Fruit fly (Drosophila melanogaster): Measurements from ENCODE around the gene ovo.

ovo gene

dm6 chrX:5046256-5046894 is 1.7 kb upstream of the ovo start:
- peak; percentile 9 for TF ChIP-seq CG33017 (tag; optimal IDR thresholded peaks at IDR 0.05)
- TF ChIP-seq CG7101 (tag; optimal IDR thresholded peaks at IDR 0.05), result peak; percentile 50
- no peak for TF ChIP-seq pad (GFP tag; optimal IDR thresholded peaks at IDR 0.05)
- no peak for TF ChIP-seq CG12768 (GFP tag; optimal IDR thresholded peaks at IDR 0.05)
- peak; percentile 3 for TF ChIP-seq CG5204 (GFP tag; optimal IDR thresholded peaks at IDR 0.05)
- peak; percentile 8 for TF ChIP-seq toe (GFP tag; optimal IDR thresholded peaks at IDR 0.05)
- peak; percentile 13 for TF ChIP-seq Hr96 (GFP tag; optimal IDR thresholded peaks at IDR 0.05)
- no peak for TF ChIP-seq Clk (GFP tag; optimal IDR thresholded peaks at IDR 0.05)
- peak; percentile 20 for TF ChIP-seq CG14711 (tag; optimal IDR thresholded peaks at IDR 0.05)
- TF ChIP-seq CG7045 (GFP tag; optimal IDR thresholded peaks at IDR 0.05), result peak; percentile 18
- TF ChIP-seq cic (GFP tag; optimal IDR thresholded peaks at IDR 0.05), result no peak

dm6 chrX:5046895-5047306 is 1.2 kb upstream of the ovo start:
- peak; percentile 98 for TF ChIP-seq ovo (GFP tag; optimal IDR thresholded peaks at IDR 0.05)
- TF ChIP-seq CG33017 (tag; optimal IDR thresholded peaks at IDR 0.05), result no peak
- peak; percentile 35 for TF ChIP-seq tj (GFP tag; optimal IDR thresholded peaks at IDR 0.05)

DNA sequence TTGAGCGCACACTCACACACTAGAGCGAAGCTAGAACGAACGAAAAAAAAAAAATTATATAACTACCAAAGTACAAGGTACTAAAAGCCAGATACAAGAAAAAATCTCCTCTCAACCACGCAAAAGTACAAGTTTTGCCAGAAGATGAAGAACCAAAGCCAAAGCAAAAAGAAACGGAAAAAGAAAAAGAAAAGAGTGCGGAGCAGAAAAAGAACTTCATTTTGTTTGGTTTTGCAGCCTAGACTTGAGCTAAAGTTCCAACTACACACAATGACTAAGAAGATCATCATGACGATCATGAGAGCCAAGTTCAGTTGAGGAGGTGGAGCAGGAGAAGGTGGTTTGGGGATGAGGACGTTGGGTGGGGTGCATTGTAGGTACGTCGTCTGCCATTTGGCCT is 3.0 kb downstream of the ovo start:
- TF ChIP-seq CG1620 (GFP tag; optimal IDR thresholded peaks at IDR 0.05) (no peak), bab1 (GFP tag; optimal IDR thresholded peaks at IDR 0.05) (no peak)

- TF ChIP-seq CG33017 (tag; optimal IDR thresholded peaks at IDR 0.05) (no peak), kay (GFP tag; ENCODE audit: borderline replicate concordance) (no peak)
These were observed 4.9 kb downstream of the ovo start for dm6 chrX:5052994-5053393.

DNA sequence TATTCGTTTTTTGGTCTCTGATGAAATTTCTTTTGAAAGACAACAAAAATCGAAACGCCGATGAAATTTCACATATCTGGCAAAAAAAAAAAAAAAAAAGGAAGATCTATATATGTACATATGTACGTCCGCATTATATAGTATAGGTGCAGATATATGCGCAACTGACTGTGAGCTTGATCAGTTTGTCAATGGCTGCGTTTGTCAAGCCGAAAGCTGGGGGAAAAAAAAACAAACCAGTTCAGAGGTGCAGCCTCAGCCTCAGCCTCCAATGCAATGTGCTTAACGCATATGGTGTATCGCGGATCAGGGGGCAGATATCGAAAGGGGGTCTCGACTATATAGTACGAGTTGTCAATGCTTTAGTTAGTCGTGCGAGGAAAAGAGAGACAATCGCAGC is 6.9 kb downstream of the ovo start:
- TF ChIP-seq Hr96 (GFP tag; optimal IDR thresholded peaks at IDR 0.05), result no peak
- no peak for TF ChIP-seq CG12768 (GFP tag; optimal IDR thresholded peaks at IDR 0.05)

DNA sequence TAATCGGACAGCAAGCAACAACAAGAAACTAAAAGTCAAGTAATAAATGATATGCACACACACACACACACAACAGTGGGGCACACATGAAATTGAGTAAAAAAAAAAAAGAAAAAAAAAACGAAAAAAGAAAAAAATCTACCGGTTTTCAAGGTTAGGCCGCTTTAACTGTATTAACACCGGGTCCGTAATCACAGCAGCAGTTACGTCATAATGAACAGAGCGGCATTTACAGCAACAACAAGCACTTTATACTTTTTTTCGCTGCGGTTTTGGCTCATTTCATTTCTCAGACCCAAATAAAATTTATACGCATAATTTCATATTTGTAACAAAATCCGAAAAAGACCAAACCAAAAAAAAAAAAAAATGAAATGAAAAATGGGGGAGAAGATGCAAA is 8.0 kb downstream of the ovo start:
- TF ChIP-seq tj (GFP tag; optimal IDR thresholded peaks at IDR 0.05) (no peak), CG14711 (tag; optimal IDR thresholded peaks at IDR 0.05) (no peak), CG1620 (GFP tag; optimal IDR thresholded peaks at IDR 0.05) (no peak), CG5204 (GFP tag; optimal IDR thresholded peaks at IDR 0.05) (no peak), CG7045 (GFP tag; optimal IDR thresholded peaks at IDR 0.05) (no peak), kay (GFP tag; ENCODE audit: borderline replicate concordance) (no peak), ovo (GFP tag; optimal IDR thresholded peaks at IDR 0.05) (peak; percentile 49), cic (GFP tag; optimal IDR thresholded peaks at IDR 0.05) (no peak), Hr96 (GFP tag; optimal IDR thresholded peaks at IDR 0.05) (no peak)

DNA sequence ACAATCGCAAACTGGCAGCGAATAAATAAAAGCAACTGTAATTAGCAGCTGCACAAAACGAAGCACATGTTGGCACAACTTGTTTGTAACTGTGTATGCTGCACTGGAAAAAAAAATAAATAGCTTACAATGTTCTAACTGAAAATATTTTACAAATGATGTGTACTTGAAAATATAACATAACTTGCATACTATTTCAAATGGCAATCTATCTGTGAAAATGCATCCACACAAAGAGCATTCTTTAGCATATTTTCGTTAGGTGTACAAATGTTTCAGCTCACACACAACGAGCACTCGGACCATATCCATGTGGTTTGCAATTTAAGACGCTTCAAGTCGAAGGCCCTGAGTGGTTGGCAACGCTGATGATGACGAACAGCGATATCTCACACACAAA is 10.6 kb downstream of the ovo start:
- TF ChIP-seq tj (GFP tag; optimal IDR thresholded peaks at IDR 0.05), result no peak
- no peak for TF ChIP-seq CG7045 (GFP tag; optimal IDR thresholded peaks at IDR 0.05)
- no peak for TF ChIP-seq CG7101 (tag; optimal IDR thresholded peaks at IDR 0.05)
- no peak for TF ChIP-seq CG1620 (GFP tag; optimal IDR thresholded peaks at IDR 0.05)
- no peak for TF ChIP-seq Hr96 (GFP tag; optimal IDR thresholded peaks at IDR 0.05)
- no peak for TF ChIP-seq cic (GFP tag; optimal IDR thresholded peaks at IDR 0.05)
- no peak for TF ChIP-seq Clk (GFP tag; optimal IDR thresholded peaks at IDR 0.05)
- TF ChIP-seq CG14711 (tag; optimal IDR thresholded peaks at IDR 0.05), result no peak
- TF ChIP-seq ovo (GFP tag; optimal IDR thresholded peaks at IDR 0.05), result no peak
- TF ChIP-seq pad (GFP tag; optimal IDR thresholded peaks at IDR 0.05), result no peak
- no peak for TF ChIP-seq CG12768 (GFP tag; optimal IDR thresholded peaks at IDR 0.05)
- no peak for TF ChIP-seq kay (GFP tag; ENCODE audit: borderline replicate concordance)
- no peak for TF ChIP-seq CG11617 (GFP tag; optimal IDR thresholded peaks at IDR 0.05)

dm6 chrX:5061989-5062388 is 13.9 kb downstream of the ovo start:
- TF ChIP-seq CG11617 (GFP tag; optimal IDR thresholded peaks at IDR 0.05), result no peak
- TF ChIP-seq CG1620 (GFP tag; optimal IDR thresholded peaks at IDR 0.05), result no peak
- TF ChIP-seq Hr96 (GFP tag; optimal IDR thresholded peaks at IDR 0.05), result no peak
- TF ChIP-seq CG14711 (tag; optimal IDR thresholded peaks at IDR 0.05), result peak; percentile 11
- no peak for TF ChIP-seq cnc (optimal IDR thresholded peaks at IDR 0.05)

dm6 chrX:5063540-5064308 is 15.7 kb downstream of the ovo start:
- no peak for TF ChIP-seq CG11617 (GFP tag; optimal IDR thresholded peaks at IDR 0.05)
- TF ChIP-seq pad (GFP tag; optimal IDR thresholded peaks at IDR 0.05), result peak; percentile 65
- no peak for TF ChIP-seq toe (GFP tag; optimal IDR thresholded peaks at IDR 0.05)
- TF ChIP-seq CG14711 (tag; optimal IDR thresholded peaks at IDR 0.05), result peak; percentile 84
- no peak for TF ChIP-seq CG7045 (GFP tag; optimal IDR thresholded peaks at IDR 0.05)
- TF ChIP-seq CG33017 (tag; optimal IDR thresholded peaks at IDR 0.05), result no peak
- TF ChIP-seq kay (GFP tag; ENCODE audit: borderline replicate concordance), result no peak
- TF ChIP-seq Mnt (GFP tag; optimal IDR thresholded peaks at IDR 0.05), result no peak
- no peak for TF ChIP-seq Clk (GFP tag; optimal IDR thresholded peaks at IDR 0.05)
- no peak for TF ChIP-seq CG1620 (GFP tag; optimal IDR thresholded peaks at IDR 0.05)
- no peak for TF ChIP-seq CG5204 (GFP tag; optimal IDR thresholded peaks at IDR 0.05)
- TF ChIP-seq ovo (GFP tag; optimal IDR thresholded peaks at IDR 0.05), result peak; percentile 97
- no peak for TF ChIP-seq cic (GFP tag; optimal IDR thresholded peaks at IDR 0.05)
- TF ChIP-seq CG7101 (tag; optimal IDR thresholded peaks at IDR 0.05), result no peak
- no peak for TF ChIP-seq tj (GFP tag; optimal IDR thresholded peaks at IDR 0.05)
- TF ChIP-seq cnc (optimal IDR thresholded peaks at IDR 0.05), result no peak
- no peak for TF ChIP-seq Hr96 (GFP tag; optimal IDR thresholded peaks at IDR 0.05)
- TF ChIP-seq CG12768 (GFP tag; optimal IDR thresholded peaks at IDR 0.05), result no peak
- TF ChIP-seq bab1 (GFP tag; optimal IDR thresholded peaks at IDR 0.05), result peak; percentile 5
- no peak for TF ChIP-seq Crg-1 (GFP tag; optimal IDR thresholded peaks at IDR 0.05)

Data from whole organism, adult.